Fruit fly (Drosophila melanogaster) whole organism, embryonic: ENCODE data around the gene CG1983.

Experiments used
- Ada2b ChIP-seq: fragments of 200-800 bp; sonication (Bioruptor generic); IDR thresholded peaks from 2 replicates; pipeline ENCODE4 v1.3.6; 2022; ENCODE audit warnings: missing biosample characterization, missing genetic modification characterization
- BtbVII ChIP-seq: fragments of 200-800 bp; sonication (Bioruptor generic); optimal IDR thresholded peaks from 3 replicates; lab custom pipeline; 2017; ENCODE audit warnings: missing biosample characterization, mild to moderate bottlenecking, missing genetic modification characterization
- CG10462 ChIP-seq: fragments of 200-800 bp; sonication (Bioruptor generic); optimal IDR thresholded peaks from 2 replicates; lab custom pipeline; 2016; ENCODE audit warnings: missing biosample characterization, missing genetic modification characterization
- CG10565 ChIP-seq: fragments of 200-800 bp; sonication (Bioruptor generic); optimal IDR thresholded peaks from 3 replicates; lab custom pipeline; 2016; ENCODE audit warnings: missing biosample characterization, mild to moderate bottlenecking, missing genetic modification characterization
- CG11504 ChIP-seq: fragments of 200-800 bp; sonication (Bioruptor generic); optimal IDR thresholded peaks from 3 replicates; lab custom pipeline; 2019; ENCODE audit warnings: missing biosample characterization, mild to moderate bottlenecking, missing genetic modification characterization, moderate library complexity
- CG13624 ChIP-seq: fragments of 200-800 bp; sonication (Bioruptor generic); optimal IDR thresholded peaks from 2 replicates; lab custom pipeline; 2016; ENCODE audit warnings: missing biosample characterization, missing genetic modification characterization
- CG13775 ChIP-seq: fragments of 200-800 bp; sonication (Bioruptor generic); optimal IDR thresholded peaks from 3 replicates; lab custom pipeline; 2017; ENCODE audit warnings: missing biosample characterization, mild to moderate bottlenecking, missing genetic modification characterization
- CG14050 ChIP-seq: fragments of 200-800 bp; sonication (Bioruptor generic); IDR thresholded peaks from 3 replicates; pipeline ENCODE4 v1.3.6; 2022; ENCODE audit warnings: missing biosample characterization, missing genetic modification characterization
- CG15479 ChIP-seq: fragments of 200-800 bp; sonication (Bioruptor generic); optimal IDR thresholded peaks from 3 replicates; lab custom pipeline; 2019; ENCODE audit warnings: missing biosample characterization, mild to moderate bottlenecking, missing genetic modification characterization, moderate library complexity
- CG17361 ChIP-seq: fragments of 200-800 bp; sonication (Bioruptor generic); IDR thresholded peaks from 3 replicates; pipeline ENCODE4 v1.3.6; 2022; ENCODE audit warnings: missing biosample characterization, missing genetic modification characterization
- CG3065 ChIP-seq: fragments of 200-800 bp; sonication (Bioruptor generic); optimal IDR thresholded peaks from 2 replicates; lab custom pipeline; 2016; ENCODE audit warnings: missing biosample characterization, missing genetic modification characterization
- CG31441 ChIP-seq: fragments of 200-800 bp; sonication (Bioruptor generic); IDR thresholded peaks from 2 replicates; pipeline ENCODE4 v1.3.6; 2022; ENCODE audit warnings: missing biosample characterization, missing genetic modification characterization
- CG33557 ChIP-seq: fragments of 200-800 bp; sonication (Bioruptor generic); optimal IDR thresholded peaks from 2 replicates; lab custom pipeline; 2019; ENCODE audit warnings: missing biosample characterization, mild to moderate bottlenecking, missing genetic modification characterization, moderate library complexity
- CG4707 ChIP-seq: fragments of 200-800 bp; sonication (Bioruptor generic); optimal IDR thresholded peaks from 2 replicates; lab custom pipeline; 2018; ENCODE audit warnings: missing biosample characterization, mild to moderate bottlenecking, missing genetic modification characterization, moderate library complexity
- CG4854 ChIP-seq: fragments of 200-800 bp; sonication (Bioruptor generic); optimal IDR thresholded peaks from 2 replicates; lab custom pipeline; 2016; ENCODE audit warnings: missing biosample characterization, missing genetic modification characterization, inconsistent platforms
- CG5180 ChIP-seq: fragments of 200-800 bp; sonication (Bioruptor generic); optimal IDR thresholded peaks from 3 replicates; lab custom pipeline; 2017; ENCODE audit warnings: missing biosample characterization, missing genetic modification characterization, mild to moderate bottlenecking, moderate library complexity, missing genetic modification reagents
- CG6689 ChIP-seq: fragments of 200-800 bp; sonication (Bioruptor generic); IDR thresholded peaks from 2 replicates; pipeline ENCODE4 v1.3.6; 2022; ENCODE audit warnings: missing biosample characterization, missing genetic modification characterization
- CG7745 ChIP-seq: fragments of 200-800 bp; sonication (Bioruptor generic); optimal IDR thresholded peaks from 2 replicates; lab custom pipeline; 2018; ENCODE audit warnings: missing biosample characterization, mild to moderate bottlenecking, missing genetic modification characterization, moderate library complexity
- CG8388 ChIP-seq: fragments of 200-800 bp; sonication (Bioruptor generic); optimal IDR thresholded peaks from 2 replicates; lab custom pipeline; 2019; ENCODE audit warnings: missing biosample characterization, mild to moderate bottlenecking, missing genetic modification characterization, moderate library complexity
- CHES-1-like ChIP-seq: fragments of 200-800 bp; sonication (Bioruptor generic); optimal IDR thresholded peaks from 2 replicates; lab custom pipeline; 2016; ENCODE audit warnings: missing biosample characterization, missing genetic modification characterization
- D ChIP-seq, 2 experiments: fragments of 200-800 bp in 1 of 2; fragments of >200 bp in 1 of 2; sonication (Bioruptor generic) in 1 of 2; optimal IDR thresholded peaks; 2 replicates in 1 of 2; 3 replicates in 1 of 2; lab custom pipeline; 2017; ENCODE audit warnings: mild to moderate bottlenecking in 1 of 2, missing biosample characterization in 1 of 2, missing genetic modification characterization in 1 of 2, missing genetic modification reagents in 1 of 2
- Dip3 ChIP-seq: fragments of 200-800 bp; sonication (Bioruptor generic); optimal IDR thresholded peaks from 3 replicates; lab custom pipeline; 2016; ENCODE audit warnings: missing biosample characterization, missing genetic modification characterization
- Ets97D ChIP-seq: fragments of 200-800 bp; sonication (Bioruptor generic); optimal IDR thresholded peaks from 3 replicates; lab custom pipeline; 2016; ENCODE audit warnings: missing biosample characterization, missing genetic modification characterization
- Lim3 ChIP-seq: fragments of 200-800 bp; sonication (Bioruptor generic); IDR thresholded peaks from 2 replicates; pipeline ENCODE4 v1.3.6; 2022; ENCODE audit warnings: missing biosample characterization, missing genetic modification characterization
- Lpt ChIP-seq: fragments of >200 bp; optimal IDR thresholded peaks from 2 replicates; lab custom pipeline; 2018; ENCODE audit warnings: missing biosample characterization, missing genetic modification characterization
- Mad ChIP-seq: fragments of 200-800 bp; sonication (Bioruptor generic); optimal IDR thresholded peaks from 2 replicates; lab custom pipeline; 2016; ENCODE audit warnings: missing biosample characterization, missing genetic modification characterization
- NC2β ChIP-seq: fragments of 200-800 bp; sonication (Bioruptor generic); optimal IDR thresholded peaks from 2 replicates; lab custom pipeline; 2016; ENCODE audit warnings: missing biosample characterization, missing genetic modification characterization
- Six4 ChIP-seq: fragments of 200-800 bp; sonication (Bioruptor generic); optimal IDR thresholded peaks from 2 replicates; lab custom pipeline; 2016; ENCODE audit warnings: missing biosample characterization, missing genetic modification characterization
- Spps ChIP-seq: fragments of 200-800 bp; sonication (Bioruptor generic); optimal IDR thresholded peaks from 2 replicates; lab custom pipeline; 2018; ENCODE audit warnings: missing biosample characterization, mild to moderate bottlenecking, missing genetic modification characterization
- Ssrp ChIP-seq: fragments of 200-800 bp; sonication (Bioruptor generic); optimal IDR thresholded peaks from 2 replicates; lab custom pipeline; 2018; ENCODE audit warnings: missing biosample characterization, mild to moderate bottlenecking, missing genetic modification characterization, moderate library complexity
- aop ChIP-seq: fragments of 200-800 bp; sonication (Bioruptor generic); IDR thresholded peaks from 2 replicates; pipeline ENCODE4 v1.3.6; 2022; ENCODE audit warnings: missing biosample characterization, missing genetic modification characterization
- ap ChIP-seq: fragments of 200-800 bp; sonication (Bioruptor generic); IDR thresholded peaks from 2 replicates; pipeline ENCODE4 v1.3.6; 2022; ENCODE audit warnings: missing biosample characterization, missing genetic modification characterization
- bcd ChIP-seq: fragments of 200-800 bp; sonication (Bioruptor generic); optimal IDR thresholded peaks from 2 replicates; lab custom pipeline; 2017; ENCODE audit warnings: missing biosample characterization, mild to moderate bottlenecking, missing genetic modification characterization
- bigmax ChIP-seq: fragments of 200-800 bp; sonication (Bioruptor generic); optimal IDR thresholded peaks from 2 replicates; lab custom pipeline; 2018; ENCODE audit warnings: missing biosample characterization, mild to moderate bottlenecking, missing genetic modification characterization
- bowl ChIP-seq: fragments of 200-800 bp; sonication (Bioruptor generic); IDR thresholded peaks from 2 replicates; pipeline ENCODE4 v1.3.6; 2022; ENCODE audit warnings: missing biosample characterization, missing genetic modification characterization
- chm ChIP-seq: fragments of 200-800 bp; sonication (Bioruptor generic); IDR thresholded peaks from 2 replicates; pipeline ENCODE4 v1.3.6; 2022; ENCODE audit warnings: missing biosample characterization, missing genetic modification characterization
- da ChIP-seq: fragments of 200-800 bp; sonication (Bioruptor generic); optimal IDR thresholded peaks from 2 replicates; lab custom pipeline; 2016; ENCODE audit warnings: missing biosample characterization, missing genetic modification characterization
- dan ChIP-seq: fragments of 200-800 bp; sonication (Bioruptor generic); IDR thresholded peaks from 2 replicates; pipeline ENCODE4 v1.3.6; 2022; ENCODE audit warnings: missing biosample characterization, missing genetic modification characterization
- disco-r ChIP-seq: fragments of 200-800 bp; sonication (Bioruptor generic); optimal IDR thresholded peaks from 2 replicates; lab custom pipeline; 2016; ENCODE audit warnings: missing biosample characterization, missing genetic modification characterization
- dm ChIP-seq: fragments of 200-800 bp; sonication (Bioruptor generic); optimal IDR thresholded peaks from 3 replicates; lab custom pipeline; 2016; ENCODE audit warnings: missing biosample characterization, missing genetic modification characterization
- exex ChIP-seq: fragments of 200-800 bp; sonication (Bioruptor generic); optimal IDR thresholded peaks from 4 replicates; lab custom pipeline; 2018; ENCODE audit warnings: missing biosample characterization, mild to moderate bottlenecking, missing genetic modification characterization, moderate library complexity
- gcm ChIP-seq: fragments of 200-800 bp; sonication (Bioruptor generic); optimal IDR thresholded peaks from 2 replicates; lab custom pipeline; 2019; ENCODE audit warnings: missing biosample characterization, mild to moderate bottlenecking, missing genetic modification characterization, moderate library complexity
- gfzf ChIP-seq: fragments of 200-800 bp; sonication (Bioruptor generic); optimal IDR thresholded peaks from 2 replicates; lab custom pipeline; 2016; ENCODE audit warnings: missing biosample characterization, mild to moderate bottlenecking, missing genetic modification characterization, moderate library complexity
- gro ChIP-seq: fragments of 200-800 bp; sonication (Bioruptor generic); optimal IDR thresholded peaks from 2 replicates; lab custom pipeline; 2016; ENCODE audit warnings: missing biosample characterization, missing genetic modification characterization
- jumu ChIP-seq: fragments of 200-800 bp; sonication (Bioruptor generic); optimal IDR thresholded peaks from 3 replicates; lab custom pipeline; 2016; ENCODE audit warnings: missing biosample characterization, missing genetic modification characterization
- schlank ChIP-seq: fragments of 200-800 bp; sonication (Bioruptor generic); optimal IDR thresholded peaks from 2 replicates; lab custom pipeline; 2018; ENCODE audit warnings: missing biosample characterization, mild to moderate bottlenecking, missing genetic modification characterization
- sisA ChIP-seq: fragments of 200-800 bp; sonication (Bioruptor generic); IDR thresholded peaks from 2 replicates; pipeline ENCODE4 v1.3.6; 2022; ENCODE audit warnings: missing biosample characterization, missing genetic modification characterization
- sob ChIP-seq: fragments of 200-800 bp; sonication (Bioruptor generic); IDR thresholded peaks from 2 replicates; pipeline ENCODE4 v1.3.6; 2022; ENCODE audit warnings: missing biosample characterization, missing genetic modification characterization
- stc ChIP-seq: fragments of 200-800 bp; sonication (Bioruptor generic); IDR thresholded peaks from 2 replicates; pipeline ENCODE4 v1.3.6; 2022; ENCODE audit warnings: missing biosample characterization, missing genetic modification characterization
- trem ChIP-seq: fragments of 200-800 bp; optimal IDR thresholded peaks from 3 replicates; lab custom pipeline; 2019; ENCODE audit warnings: missing biosample characterization, mild to moderate bottlenecking, missing genetic modification characterization, moderate library complexity
- trh ChIP-seq: fragments of 200-800 bp; sonication (Bioruptor generic); optimal IDR thresholded peaks from 2 replicates; lab custom pipeline; 2016; ENCODE audit warnings: missing biosample characterization, missing genetic modification characterization
- vnd ChIP-seq: fragments of 200-800 bp; sonication (Bioruptor generic); IDR thresholded peaks from 3 replicates; pipeline ENCODE4 v1.3.6; 2022; ENCODE audit warnings: missing biosample characterization, missing genetic modification characterization; ENCODE audit not compliant: partially characterized antibody

CG1983 gene

dm6 chr3R:30195606-30196049 lies 18.1 kb upstream of the CG1983 start (continued):
- TF ChIP-seq CG4707 (GFP tag; lab: Kevin White, UChicago) = no peak
- peak; percentile 39 for TF ChIP-seq stc (GFP tag; lab: Robert Waterston, UW)
- no peak for TF ChIP-seq CG6689 (GFP tag; lab: Robert Waterston, UW)
- TF ChIP-seq exex = peak; percentile 26
- no peak for TF ChIP-seq CG33557 (GFP tag; lab: Kevin White, UChicago)
- peak; percentile 83 for TF ChIP-seq bigmax
- TF ChIP-seq CHES-1-like (GFP tag; lab: Kevin White, UChicago) = no peak
- no peak for TF ChIP-seq CG8388 (GFP tag; lab: Kevin White, UChicago)
- TF ChIP-seq Six4 (GFP tag; lab: Kevin White, UChicago) = no peak
- TF ChIP-seq gro (GFP tag; lab: Kevin White, UChicago) = no peak
- peak; percentile 45 for TF ChIP-seq Ada2b (GFP tag; lab: Robert Waterston, UW)
- TF ChIP-seq Ssrp (tag; lab: Kevin White, UChicago) = no peak
- peak; percentile 22 for TF ChIP-seq CG3065 (GFP tag; lab: Kevin White, UChicago)
- no peak for TF ChIP-seq ap (GFP tag; lab: Robert Waterston, UW)
- peak; percentile 50; the same call in 1 of the 3 replicates for TF ChIP-seq CG14050
- no peak for TF ChIP-seq bowl (GFP tag; lab: Robert Waterston, UW)
- no peak for TF ChIP-seq jumu
- 0 out of 3 replicates have a peak, but pooled peaks have one; percentile 25 for TF ChIP-seq CG17361 (GFP tag; lab: Robert Waterston, UW)
- no peak for TF ChIP-seq CG5180 (GFP tag; lab: Kevin White, UChicago)
- TF ChIP-seq gfzf = peak; percentile 33
- TF ChIP-seq Lim3 (GFP tag; lab: Robert Waterston, UW) = no peak
- TF ChIP-seq CG13624 (GFP tag; lab: Kevin White, UChicago) = no peak
- TF ChIP-seq CG4854 (GFP tag; lab: Kevin White, UChicago) = no peak
- no peak for TF ChIP-seq CG15479 (GFP tag; lab: Kevin White, UChicago)
- TF ChIP-seq disco-r (GFP tag; lab: Kevin White, UChicago) = no peak
- TF ChIP-seq Spps (tag; lab: Kevin White, UChicago) = no peak
- peak; percentile 8 for TF ChIP-seq Ets97D (GFP tag; lab: Kevin White, UChicago)
- no peak for TF ChIP-seq CG10565
- TF ChIP-seq dan (GFP tag; lab: Robert Waterston, UW) = no peak
- no peak for TF ChIP-seq trem
- TF ChIP-seq aop (GFP tag; lab: Robert Waterston, UW) = no peak
- no peak for TF ChIP-seq Lpt (GFP tag; lab: Kevin White, UChicago)
- no peak for TF ChIP-seq gcm (GFP tag; lab: Kevin White, UChicago)
- peak; percentile 68 for TF ChIP-seq sob (GFP tag; lab: Robert Waterston, UW)
- peak; percentile 10 for TF ChIP-seq Mad (GFP tag; lab: Kevin White, UChicago)
- no peak for TF ChIP-seq CG10462 (GFP tag; lab: Kevin White, UChicago)
- no peak for TF ChIP-seq D (optimal IDR thresholded peaks at IDR 0.05; lab: Kevin White, UChicago)
- TF ChIP-seq D (GFP tag; optimal IDR thresholded peaks at IDR 0.05; lab: Kevin White, UChicago) = no peak
- no peak for TF ChIP-seq BtbVII
- TF ChIP-seq sisA (GFP tag; lab: Robert Waterston, UW) = no peak
- peak; percentile 36 for TF ChIP-seq schlank (tag; lab: Kevin White, UChicago)
- TF ChIP-seq CG11504 (tag; lab: Kevin White, UChicago) = peak; percentile 44
- no peak for TF ChIP-seq vnd (GFP tag; lab: Robert Waterston, UW)
- TF ChIP-seq dm = peak; percentile 83
- TF ChIP-seq CG13775 (GFP tag; lab: Kevin White, UChicago) = no peak
- no peak for TF ChIP-seq CG31441 (GFP tag; lab: Robert Waterston, UW)
- TF ChIP-seq CG7745 (tag; lab: Kevin White, UChicago) = no peak
- no peak for TF ChIP-seq trh
- TF ChIP-seq NC2β (GFP tag; lab: Kevin White, UChicago) = no peak
- peak; percentile 80; the same call in 1 of the 2 replicates for TF ChIP-seq chm (GFP tag; lab: Robert Waterston, UW)
- TF ChIP-seq Dip3 (GFP tag; lab: Kevin White, UChicago) = peak; percentile 14
- TF ChIP-seq da = no peak
- peak; percentile 58 for TF ChIP-seq bcd
